Fruit fly (Drosophila melanogaster): Measurements from ENCODE around the gene js.

DNA sequence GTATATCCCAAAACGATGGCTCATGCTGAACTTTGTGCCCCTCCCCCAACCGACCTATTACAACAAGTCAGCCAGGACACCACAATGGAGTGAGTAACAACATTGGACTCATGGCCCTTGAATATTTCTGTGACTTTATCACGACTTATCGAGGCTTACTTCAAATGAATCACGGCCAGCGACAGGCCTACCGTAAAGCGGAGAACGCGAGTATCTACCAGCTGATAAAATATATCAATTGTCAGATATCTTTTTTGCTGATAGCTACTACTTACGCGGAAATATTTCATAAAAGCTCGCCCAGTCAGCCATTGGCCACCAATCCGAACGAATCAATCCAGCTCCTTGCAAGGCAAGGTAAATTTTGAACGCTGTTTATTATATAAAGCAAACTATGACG lies 40.6 kb downstream of the js start, which contains the start of gene CG17930:
- TF ChIP-seq CG8478 (optimal IDR thresholded peaks at IDR 0.05), result no peak
- no peak for TF ChIP-seq pan (optimal IDR thresholded peaks at IDR 0.05)
- TF ChIP-seq EcR (GFP tag; optimal IDR thresholded peaks at IDR 0.05), result no peak
- no peak for TF ChIP-seq usp (GFP tag; optimal IDR thresholded peaks at IDR 0.05)
- TF ChIP-seq psq (optimal IDR thresholded peaks at IDR 0.05), result no peak
- TF ChIP-seq Dll (optimal IDR thresholded peaks at IDR 0.05), result no peak

Data from whole organism.